Worm (Caenorhabditis elegans) whole organism, young adult: Measurements from ENCODE around the gene Y48E1C.4.

Experiments used
- attf-6 ChIP-seq: fragments of 200-800 bp; sonication (Bioruptor generic); IDR thresholded peaks from 2 replicates; pipeline ENCODE4 v1.3.6; 2022; ENCODE audit warnings: missing genetic modification reagents, missing genetic modification characterization, missing compliant biosample characterization
- ztf-22 ChIP-seq: fragments of 200-800 bp; sonication (Bioruptor generic); optimal IDR thresholded peaks from 2 replicates; lab custom pipeline; 2018; ENCODE audit warnings: mild to moderate bottlenecking, missing genetic modification characterization, moderate library complexity, missing compliant biosample characterization

ce11 chrII:13465381-13465838, 28.8 kb upstream of the Y48E1C.4 start:
- TF ChIP-seq attf-6 (GFP tag; lab: Robert Waterston, UW): no peak
- TF ChIP-seq ztf-22 (GFP tag; lab: Kevin White, UChicago): no peak
